Worm (Caenorhabditis elegans) whole organism, late embryonic: Measurements from ENCODE around the gene F53F8.6.

Source experiments
- C08G9.2 ChIP-seq: sonication (generic microtip); optimal IDR thresholded peaks from 2 replicates; lab custom pipeline; 2016; ENCODE audit warnings: mild to moderate bottlenecking, missing genetic modification characterization, moderate library complexity, missing compliant biosample characterization
- F13H6.1 ChIP-seq: sonication (generic microtip); optimal IDR thresholded peaks from 2 replicates; lab custom pipeline; 2016; ENCODE audit warnings: missing genetic modification characterization, missing compliant biosample characterization
- K09A11.1 ChIP-seq: sonication (generic microtip); optimal IDR thresholded peaks from 2 replicates; lab custom pipeline; 2017; ENCODE audit warnings: antibody characterized with exemption, mild to moderate bottlenecking, missing genetic modification characterization, missing compliant biosample characterization; ENCODE audit not compliant: insufficient read depth
- ahr-1 ChIP-seq: sonication (generic microtip); optimal IDR thresholded peaks from 2 replicates; lab custom pipeline; 2016; ENCODE audit warnings: missing genetic modification characterization, missing compliant biosample characterization
- ceh-45 ChIP-seq: fragments of 200-800 bp; sonication (Bioruptor generic); IDR thresholded peaks from 2 replicates; pipeline ENCODE4 v1.3.6; 2022; ENCODE audit warnings: missing genetic modification reagents, missing genetic modification characterization, missing compliant biosample characterization
- che-1 ChIP-seq: sonication (generic microtip); optimal IDR thresholded peaks from 2 replicates; lab custom pipeline; 2016; ENCODE audit warnings: mild to moderate bottlenecking, missing genetic modification characterization, missing compliant biosample characterization
- dmd-4 ChIP-seq: sonication (generic microtip); optimal IDR thresholded peaks from 2 replicates; lab custom pipeline; 2016; ENCODE audit warnings: borderline replicate concordance, missing genetic modification characterization, missing compliant biosample characterization
- elt-2 ChIP-seq: sonication (generic microtip); optimal IDR thresholded peaks from 2 replicates; lab custom pipeline; 2016; ENCODE audit warnings: missing genetic modification reagents, missing genetic modification characterization, missing compliant biosample characterization
- hlh-13 ChIP-seq: fragments of 200-800 bp; sonication (Bioruptor generic); optimal IDR thresholded peaks from 2 replicates; lab custom pipeline; 2018; ENCODE audit warnings: mild to moderate bottlenecking, missing genetic modification characterization, missing compliant biosample characterization
- hlh-30 ChIP-seq: sonication (generic microtip); optimal IDR thresholded peaks from 2 replicates; lab custom pipeline; 2017; ENCODE audit warnings: antibody characterized with exemption, missing genetic modification characterization, missing compliant biosample characterization; ENCODE audit not compliant: insufficient read depth
- nhr-11 ChIP-seq: fragments of 150-350 bp; optimal IDR thresholded peaks from 2 replicates; lab custom pipeline; 2014; ENCODE audit warnings: missing biosample characterization, missing genetic modification characterization
- sdc-2 ChIP-seq: sonication (generic microtip); optimal IDR thresholded peaks from 2 replicates; lab custom pipeline; 2016; ENCODE audit warnings: missing genotype, missing genetic modification characterization, missing compliant biosample characterization
- syd-9 ChIP-seq: sonication (generic microtip); optimal IDR thresholded peaks from 2 replicates; lab custom pipeline; 2016; ENCODE audit warnings: mild to moderate bottlenecking, missing genetic modification characterization, moderate library complexity, missing compliant biosample characterization
- zip-5 ChIP-seq: sonication (generic microtip); optimal IDR thresholded peaks from 2 replicates; lab custom pipeline; 2016; ENCODE audit warnings: missing genetic modification characterization, missing compliant biosample characterization

DNA sequence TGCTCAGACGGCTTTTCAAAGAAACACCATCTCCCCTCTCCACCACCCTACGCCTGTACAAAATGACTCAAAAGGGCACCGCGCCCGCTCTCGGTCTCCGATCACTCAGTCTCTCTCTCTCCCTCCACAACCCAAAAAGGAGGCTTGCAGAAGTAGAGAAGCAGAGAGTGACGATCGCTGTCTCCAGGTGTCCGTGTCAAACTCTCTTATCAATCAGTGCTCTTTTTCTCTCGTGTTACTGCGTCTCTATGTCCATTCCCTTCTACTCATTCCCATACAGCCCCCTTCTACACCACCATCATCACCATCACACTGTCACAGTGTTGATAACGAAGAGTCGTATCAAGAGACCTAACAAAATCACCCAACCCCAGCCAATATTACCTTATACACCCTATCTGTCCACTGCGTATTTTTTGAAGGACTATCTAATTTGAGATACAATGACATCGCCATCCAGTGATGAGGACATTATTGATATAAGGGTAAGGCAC lies 48.6 kb downstream of the F53F8.6 start, which contains the start of gene pha-4:
- TF ChIP-seq F13H6.1 (no peak), zip-5 (no peak), ahr-1 (tag; lab: Kevin White, UChicago) (no peak), nhr-11 (tag; lab: Kevin White, UChicago) (no peak), sdc-2 (tag; lab: Kevin White, UChicago) (no peak), che-1 (tag; lab: Kevin White, UChicago) (no peak), dmd-4 (no peak), C08G9.2 (tag; lab: Kevin White, UChicago) (no peak), elt-2 (tag; lab: Kevin White, UChicago) (peak; percentile 82), hlh-30 (tag; lab: Kevin White, UChicago) (no peak), hlh-13 (GFP tag; lab: Kevin White, UChicago) (no peak), ceh-45 (GFP tag; lab: Robert Waterston, UW) (no peak), syd-9 (no peak), K09A11.1 (no peak)
